Fruit fly (Drosophila melanogaster) whole organism, pupa: ENCODE results near the gene CG33648.

Experiments used
- CG10348 ChIP-seq: fragments of 200-800 bp; sonication (Bioruptor generic); IDR thresholded peaks from 2 replicates; pipeline ENCODE4 v1.3.6; 2022; ENCODE audit warnings: missing biosample characterization, missing genetic modification characterization
- CG12605 ChIP-seq: fragments of 200-800 bp; sonication (Bioruptor generic); IDR thresholded peaks from 2 replicates; pipeline ENCODE4 v1.3.6; 2022; ENCODE audit warnings: missing biosample characterization, missing genetic modification characterization
- CG13204 ChIP-seq: fragments of 200-800 bp; sonication (Bioruptor generic); optimal IDR thresholded peaks from 2 replicates; lab custom pipeline; 2018; ENCODE audit warnings: missing biosample characterization, mild to moderate bottlenecking, missing genetic modification characterization, moderate library complexity
- CG14655 ChIP-seq: fragments of 200-800 bp; sonication (Bioruptor generic); optimal IDR thresholded peaks from 3 replicates; lab custom pipeline; 2017; ENCODE audit warnings: mild to moderate bottlenecking, missing biosample characterization, missing genetic modification reagents, missing genetic modification characterization
- CG15710 ChIP-seq: fragments of 200-800 bp; sonication (Bioruptor generic); optimal IDR thresholded peaks from 2 replicates; lab custom pipeline; 2018; ENCODE audit warnings: missing biosample characterization, mild to moderate bottlenecking, missing genetic modification characterization, moderate library complexity
- CG17806 ChIP-seq: fragments of 200-800 bp; sonication (Bioruptor generic); optimal IDR thresholded peaks from 2 replicates; lab custom pipeline; 2018; ENCODE audit warnings: missing biosample characterization, mild to moderate bottlenecking, missing genetic modification characterization, moderate library complexity
- CG32121 ChIP-seq: fragments of 200-800 bp; sonication (Bioruptor generic); IDR thresholded peaks from 2 replicates; pipeline ENCODE4 v1.3.6; 2022; ENCODE audit warnings: missing biosample characterization, missing genetic modification characterization
- CG34367 ChIP-seq: fragments of 200-800 bp; sonication (Bioruptor generic); optimal IDR thresholded peaks from 2 replicates; lab custom pipeline; 2018; ENCODE audit warnings: missing biosample characterization, mild to moderate bottlenecking, missing genetic modification characterization
- CG4496 ChIP-seq: fragments of 200-800 bp; sonication (Bioruptor generic); IDR thresholded peaks from 3 replicates; pipeline ENCODE4 v1.3.6; 2022; ENCODE audit warnings: missing biosample characterization, missing genetic modification characterization
- CG8159 ChIP-seq: fragments of 200-800 bp; sonication (Bioruptor generic); optimal IDR thresholded peaks from 3 replicates; lab custom pipeline; 2018; ENCODE audit warnings: missing biosample characterization, mild to moderate bottlenecking, missing genetic modification characterization, moderate library complexity
- CG8301 ChIP-seq: fragments of 200-800 bp; sonication (Bioruptor generic); optimal IDR thresholded peaks from 2 replicates; lab custom pipeline; 2018; ENCODE audit warnings: missing biosample characterization, mild to moderate bottlenecking, missing genetic modification characterization
- CG9948 ChIP-seq: fragments of 200-800 bp; sonication (Bioruptor generic); optimal IDR thresholded peaks from 2 replicates; lab custom pipeline; 2018; ENCODE audit warnings: missing biosample characterization, mild to moderate bottlenecking, missing genetic modification characterization, moderate library complexity
- D1 ChIP-seq: fragments of 200-800 bp; sonication (Bioruptor generic); optimal IDR thresholded peaks from 2 replicates; lab custom pipeline; 2018; ENCODE audit warnings: missing biosample characterization, mild to moderate bottlenecking, missing genetic modification characterization, moderate library complexity
- EcR ChIP-seq: fragments of 200-800 bp; sonication (Bioruptor generic); optimal IDR thresholded peaks from 3 replicates; lab custom pipeline; 2019; ENCODE audit warnings: missing biosample characterization, missing genetic modification characterization, mild to moderate bottlenecking, moderate library complexity, missing genetic modification reagents
- Ets98B ChIP-seq: fragments of 200-800 bp; sonication (Bioruptor generic); IDR thresholded peaks from 2 replicates; pipeline ENCODE4 v1.3.6; 2022; ENCODE audit warnings: missing biosample characterization, missing genetic modification characterization
- Pif1A ChIP-seq: fragments of 200-800 bp; sonication (Bioruptor generic); optimal IDR thresholded peaks from 3 replicates; lab custom pipeline; 2016; ENCODE audit warnings: missing biosample characterization, missing genetic modification characterization
- Pif1B ChIP-seq: fragments of 200-800 bp; sonication (Bioruptor generic); optimal IDR thresholded peaks from 3 replicates; lab custom pipeline; 2016; ENCODE audit warnings: missing biosample characterization, missing genetic modification characterization
- Snoo ChIP-seq: fragments of 200-800 bp; sonication (Bioruptor generic); optimal IDR thresholded peaks from 3 replicates; lab custom pipeline; 2017; ENCODE audit warnings: missing biosample characterization, mild to moderate bottlenecking, missing genetic modification characterization, inconsistent platforms
- fd96Ca ChIP-seq: fragments of 200-800 bp; sonication (Bioruptor generic); IDR thresholded peaks from 3 replicates; pipeline ENCODE4 v1.3.6; 2022; ENCODE audit warnings: missing biosample characterization, missing genetic modification characterization
- gl ChIP-seq: fragments of 200-800 bp; sonication (Bioruptor generic); optimal IDR thresholded peaks from 2 replicates; lab custom pipeline; 2018; ENCODE audit warnings: missing biosample characterization, mild to moderate bottlenecking, missing genetic modification characterization
- rn ChIP-seq: fragments of 200-800 bp; sonication (Bioruptor generic); IDR thresholded peaks from 2 replicates; pipeline ENCODE4 v1.3.6; 2022; ENCODE audit warnings: missing biosample characterization, missing genetic modification characterization

CG33648 gene

DNA sequence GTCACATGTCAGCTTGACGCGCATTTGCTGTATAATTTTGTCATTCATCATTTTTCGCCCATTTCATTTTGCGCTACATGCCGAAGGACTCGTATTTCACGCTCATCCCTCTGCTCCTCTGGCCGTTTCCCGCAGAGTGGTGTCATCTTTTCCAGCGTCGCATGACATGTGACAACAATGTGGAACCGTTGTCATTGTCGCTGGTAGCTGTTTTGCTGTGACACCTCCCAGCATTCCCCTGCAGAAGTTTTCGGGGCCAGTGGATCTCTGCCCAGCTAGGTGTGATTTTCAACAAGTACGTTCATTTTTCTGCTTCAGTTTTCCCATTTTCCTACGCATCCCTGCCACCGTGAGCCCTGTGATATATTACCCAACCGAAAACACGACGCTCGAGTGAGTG, 6.8 kb upstream of the CG33648 start:
- no peak for TF ChIP-seq CG8159 (tag; lab: Kevin White, UChicago)
- TF ChIP-seq Ets98B (GFP tag; lab: Robert Waterston, UW): no peak
- TF ChIP-seq fd96Ca (GFP tag; lab: Robert Waterston, UW): no peak

DNA sequence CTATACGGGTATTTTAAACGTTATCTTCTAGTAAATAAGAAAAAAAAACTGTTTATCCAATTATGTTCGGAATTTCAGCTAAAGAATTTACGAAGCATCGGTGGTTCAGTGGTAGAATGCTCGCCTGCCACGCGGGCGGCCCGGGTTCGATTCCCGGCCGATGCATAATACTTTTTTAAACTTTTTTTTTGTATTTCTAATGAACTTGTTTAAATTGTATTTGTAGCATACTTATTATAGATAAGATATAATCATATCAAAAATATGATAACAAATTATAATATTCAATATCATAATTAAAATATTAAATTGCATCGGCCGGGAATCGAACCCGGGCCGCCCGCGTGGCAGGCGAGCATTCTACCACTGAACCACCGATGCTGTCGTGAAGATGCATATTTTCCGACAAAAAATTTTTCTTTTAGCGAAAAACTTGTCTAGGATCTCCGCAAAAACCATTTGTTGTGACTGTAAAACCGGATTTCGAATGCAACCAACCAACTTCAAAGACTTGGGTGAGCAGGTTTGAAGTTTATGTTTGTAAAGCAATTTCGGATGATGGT, 6.0 kb upstream of the CG33648 start:
- TF ChIP-seq CG32121 (GFP tag; lab: Robert Waterston, UW): peak; percentile 33; the same call in 1 of the 2 replicates
- TF ChIP-seq Ets98B (GFP tag; lab: Robert Waterston, UW): peak; percentile 7; the same call in 1 of the 2 replicates
- no peak for TF ChIP-seq CG8301

DNA sequence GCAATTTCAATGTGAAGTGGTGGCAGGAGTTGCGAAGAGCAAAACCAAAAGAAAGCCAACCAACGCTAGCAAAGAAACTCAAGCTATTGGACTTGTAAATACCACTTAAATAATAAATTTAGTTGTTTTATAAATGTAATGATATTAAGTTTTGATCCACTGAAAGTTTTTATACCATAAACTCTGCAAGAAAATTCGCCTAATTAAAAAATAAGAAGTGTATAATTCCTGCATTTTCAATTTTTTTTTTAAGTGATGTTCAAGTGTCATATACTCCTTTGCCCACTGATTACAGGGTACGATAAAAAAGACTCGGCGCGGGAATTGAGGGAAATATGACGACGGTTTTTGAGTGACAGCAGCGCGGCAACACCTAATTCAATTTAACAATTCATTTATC, 4.9 kb upstream of the CG33648 start:
- TF ChIP-seq CG34367 (tag; lab: Kevin White, UChicago) (peak; percentile 34), Pif1A (peak; percentile 65), fd96Ca (GFP tag; lab: Robert Waterston, UW) (no peak), gl (tag; lab: Kevin White, UChicago) (no peak), CG17806 (tag; lab: Kevin White, UChicago) (peak; percentile 44), CG8159 (tag; lab: Kevin White, UChicago) (peak; percentile 43), Snoo (tag; lab: Kevin White, UChicago) (peak; percentile 20), Pif1B (GFP tag; lab: Kevin White, UChicago) (peak; percentile 30), CG15710 (tag; lab: Kevin White, UChicago) (peak; percentile 51), CG9948 (tag; lab: Kevin White, UChicago) (peak; percentile 47), EcR (no peak), CG8301 (peak; percentile 2)
- TF ChIP-seq, all 21 proteins: peak for 9

DNA sequence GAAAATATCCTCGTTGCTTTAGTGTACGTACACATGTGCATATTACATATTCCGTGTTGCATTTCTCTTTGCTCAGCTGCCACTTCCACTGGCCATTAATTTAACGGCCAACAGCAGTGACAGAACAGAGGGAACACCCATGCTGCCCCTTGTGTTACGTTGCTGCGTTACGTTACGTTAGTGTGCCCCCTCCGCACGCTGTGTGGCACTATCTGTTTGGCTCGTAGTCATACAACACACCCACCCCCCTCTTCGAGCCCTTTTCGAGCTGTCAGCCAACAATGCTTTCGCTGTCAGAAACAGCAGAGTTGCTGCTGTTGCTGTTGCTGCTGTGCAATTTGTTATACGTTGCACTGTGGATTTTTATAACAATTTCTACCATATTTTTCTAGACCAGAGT, 3.6 kb upstream of the CG33648 start:
- TF ChIP-seq CG9948 (tag; lab: Kevin White, UChicago): no peak
- TF ChIP-seq D1 (tag; lab: Kevin White, UChicago): no peak
- no peak for TF ChIP-seq EcR
- no peak for TF ChIP-seq rn (GFP tag; lab: Robert Waterston, UW)
- no peak for TF ChIP-seq CG8301
- TF ChIP-seq gl (tag; lab: Kevin White, UChicago): no peak
- no peak for TF ChIP-seq CG8159 (tag; lab: Kevin White, UChicago)
- TF ChIP-seq Ets98B (GFP tag; lab: Robert Waterston, UW): no peak
- TF ChIP-seq CG14655 (GFP tag; lab: Kevin White, UChicago): no peak
- TF ChIP-seq CG4496 (GFP tag; lab: Robert Waterston, UW): no peak
- TF ChIP-seq CG17806 (tag; lab: Kevin White, UChicago): no peak

DNA sequence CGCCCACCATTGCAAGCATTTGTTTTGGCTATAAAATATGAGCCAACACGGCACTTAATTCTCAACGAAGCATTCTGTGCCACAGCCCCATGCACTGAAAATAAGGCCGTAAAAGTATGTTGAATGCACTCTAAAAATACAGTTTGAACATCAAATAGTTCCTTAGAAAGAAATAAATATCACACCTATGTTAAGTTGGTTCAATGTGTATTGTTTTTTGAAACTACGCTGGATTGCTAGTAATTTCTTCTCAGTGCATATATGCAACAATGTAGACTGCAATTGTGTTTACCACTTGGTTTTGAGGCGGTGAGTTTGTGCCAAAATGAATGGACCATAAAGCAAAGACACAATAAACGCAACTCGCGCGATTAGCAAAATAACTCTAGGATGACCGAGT, 2.6 kb upstream of the CG33648 start:
- TF ChIP-seq Snoo (tag; lab: Kevin White, UChicago) (no peak), CG8159 (tag; lab: Kevin White, UChicago) (no peak), CG17806 (tag; lab: Kevin White, UChicago) (peak; percentile 20), CG4496 (GFP tag; lab: Robert Waterston, UW) (0 out of 3 replicates have a peak, but pooled peaks have one; percentile 16), CG12605 (GFP tag; lab: Robert Waterston, UW) (peak; percentile 47; the same call in 1 of the 2 replicates), CG32121 (GFP tag; lab: Robert Waterston, UW) (peak; percentile 44; the same call in 1 of the 2 replicates), CG8301 (peak; percentile 21), fd96Ca (GFP tag; lab: Robert Waterston, UW) (peak; percentile 39; the same call in 1 of the 3 replicates), CG14655 (GFP tag; lab: Kevin White, UChicago) (peak; percentile 20), rn (GFP tag; lab: Robert Waterston, UW) (no peak)

DNA sequence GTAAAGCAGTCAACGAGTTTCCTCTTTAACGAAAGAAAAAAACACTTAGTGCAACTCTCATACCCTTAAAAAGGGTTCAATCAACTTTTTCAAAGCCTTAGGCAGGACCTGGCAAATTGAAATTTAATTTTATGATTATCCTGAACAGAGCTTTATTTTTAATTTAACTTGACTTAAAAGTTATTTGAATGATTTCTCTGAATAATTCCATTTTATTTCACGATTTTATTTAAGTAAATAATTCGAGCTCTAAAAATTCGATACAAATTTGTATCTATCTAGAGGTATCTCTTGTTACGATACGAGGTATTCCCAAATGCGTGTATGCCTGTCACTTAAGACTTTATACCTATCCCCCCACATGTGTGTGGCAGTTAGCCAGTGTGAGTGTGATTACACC, 381 bp upstream of the CG33648 start:
- TF ChIP-seq CG15710 (tag; lab: Kevin White, UChicago): no peak
- peak; percentile 13 for TF ChIP-seq CG8301
- TF ChIP-seq CG13204 (GFP tag; lab: Kevin White, UChicago): no peak
- TF ChIP-seq Pif1A: peak; percentile 2
- TF ChIP-seq Pif1B (GFP tag; lab: Kevin White, UChicago): no peak
- TF ChIP-seq CG34367 (tag; lab: Kevin White, UChicago): no peak
- TF ChIP-seq rn (GFP tag; lab: Robert Waterston, UW): no peak
- peak; percentile 43 for TF ChIP-seq CG8159 (tag; lab: Kevin White, UChicago)
- TF ChIP-seq CG32121 (GFP tag; lab: Robert Waterston, UW): no peak
- no peak for TF ChIP-seq CG10348 (GFP tag; lab: Robert Waterston, UW)
- TF ChIP-seq D1 (tag; lab: Kevin White, UChicago): no peak
- TF ChIP-seq CG17806 (tag; lab: Kevin White, UChicago): peak; percentile 18
- TF ChIP-seq Ets98B (GFP tag; lab: Robert Waterston, UW): no peak
- TF ChIP-seq CG12605 (GFP tag; lab: Robert Waterston, UW): no peak
- no peak for TF ChIP-seq fd96Ca (GFP tag; lab: Robert Waterston, UW)
- TF ChIP-seq CG14655 (GFP tag; lab: Kevin White, UChicago): peak; percentile 46
- no peak for TF ChIP-seq Snoo (tag; lab: Kevin White, UChicago)
- peak; percentile 23 for TF ChIP-seq CG9948 (tag; lab: Kevin White, UChicago)
- TF ChIP-seq gl (tag; lab: Kevin White, UChicago): peak; percentile 9
- TF ChIP-seq CG4496 (GFP tag; lab: Robert Waterston, UW): no peak
- TF ChIP-seq EcR: no peak
